Worm (Caenorhabditis elegans): ENCODE measurements around the gene F02E8.4.

DNA sequence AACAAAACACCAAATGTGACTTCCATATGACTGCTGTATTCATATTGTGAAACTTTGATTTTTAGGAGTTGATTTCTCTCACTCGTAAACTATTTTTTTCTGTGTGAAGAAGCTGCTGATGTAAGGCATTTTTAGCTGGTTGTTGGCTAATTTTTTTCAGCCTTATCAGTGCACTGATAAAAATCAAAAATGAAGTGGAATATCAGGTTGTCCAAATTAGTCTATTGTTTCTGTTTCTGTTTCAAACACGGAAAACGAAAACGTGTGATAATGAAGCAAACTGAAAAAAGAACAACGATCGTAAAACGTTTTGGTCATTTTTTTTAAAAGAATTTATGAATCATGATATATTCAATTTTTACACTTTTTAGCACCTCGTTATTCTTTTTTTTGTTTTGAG lies 26.9 kb downstream of the F02E8.4 start:
- TF ChIP-seq tbx-11 (GFP tag; IDR thresholded peaks at IDR 0.05) (no peak), ama-1 (optimal IDR thresholded peaks at IDR 0.05) (no peak), hmg-4 (GFP tag; optimal IDR thresholded peaks at IDR 0.05) (no peak), tra-4 (tag; optimal IDR thresholded peaks at IDR 0.05) (no peak), B0310.2 (tag; optimal IDR thresholded peaks at IDR 0.05) (no peak), aly-1 (tag; optimal IDR thresholded peaks at IDR 0.05) (no peak), hnd-1 (tag; optimal IDR thresholded peaks at IDR 0.05) (no peak), F13C5.2 (tag; optimal IDR thresholded peaks at IDR 0.05) (no peak), sea-1 (GFP tag; conservative IDR thresholded peaks at IDR 0.05) (no peak), scrt-1 (GFP tag; IDR thresholded peaks at IDR 0.05) (no peak), tbx-37 (GFP tag; conservative IDR thresholded peaks at IDR 0.05) (no peak), pes-1 (GFP tag; IDR thresholded peaks at IDR 0.05) (no peak)

Measured in whole organism, early embryonic.